Worm (Caenorhabditis elegans) whole organism, mixed stage, embryonic: ENCODE measurements around the gene C18D11.6.

Source experiments
- M03D4.4 ChIP-seq: sonication (generic microtip); optimal IDR thresholded peaks from 2 replicates; lab custom pipeline; 2017; ENCODE audit warnings: mild to moderate bottlenecking, missing genetic modification characterization, missing compliant biosample characterization
- bed-3 ChIP-seq: fragments of 200-800 bp; sonication (Bioruptor generic); optimal IDR thresholded peaks from 3 replicates; lab custom pipeline; 2018; ENCODE audit warnings: mild to moderate bottlenecking, missing genetic modification characterization, moderate library complexity, missing compliant biosample characterization
- blmp-1 ChIP-seq: fragments of 150-350 bp; optimal IDR thresholded peaks from 2 replicates; lab custom pipeline; 2014; ENCODE audit warnings: missing biosample characterization, missing genetic modification characterization
- ceh-39 ChIP-seq: fragments of 150-350 bp; optimal IDR thresholded peaks from 2 replicates; lab custom pipeline; 2014; ENCODE audit warnings: missing biosample characterization, missing genetic modification characterization
- ceh-43 ChIP-seq: fragments of 200-800 bp; sonication (Bioruptor generic); optimal IDR thresholded peaks from 2 replicates; lab custom pipeline; 2018; ENCODE audit warnings: mild to moderate bottlenecking, missing genetic modification characterization, moderate library complexity, missing compliant biosample characterization
- ceh-83 ChIP-seq: fragments of 200-800 bp; sonication (Bioruptor generic); optimal IDR thresholded peaks from 2 replicates; lab custom pipeline; 2018; ENCODE audit warnings: mild to moderate bottlenecking, missing genetic modification characterization, missing compliant biosample characterization
- ces-1 ChIP-seq: fragments of 150-350 bp; optimal IDR thresholded peaks from 2 replicates; lab custom pipeline; 2014; ENCODE audit warnings: missing biosample characterization, missing genetic modification reagents, missing genetic modification characterization
- cnd-1 ChIP-seq: fragments of 200-800 bp; sonication (Bioruptor generic); optimal IDR thresholded peaks from 2 replicates; lab custom pipeline; 2018; ENCODE audit warnings: mild to moderate bottlenecking, missing genetic modification characterization, missing compliant biosample characterization
- drap-1 ChIP-seq: fragments of 200-800 bp; sonication (Bioruptor generic); optimal IDR thresholded peaks from 3 replicates; lab custom pipeline; 2018; ENCODE audit warnings: mild to moderate bottlenecking, missing genetic modification characterization, missing compliant biosample characterization
- elt-1 ChIP-seq: sonication (generic microtip); optimal IDR thresholded peaks from 2 replicates; lab custom pipeline; 2017; ENCODE audit warnings: missing genetic modification characterization, mild to moderate bottlenecking, missing compliant biosample characterization, antibody characterized with exemption, moderate library complexity, borderline replicate concordance; ENCODE audit not compliant: insufficient read depth
- elt-3 ChIP-seq: fragments of 150-350 bp; optimal IDR thresholded peaks from 2 replicates; lab custom pipeline; 2014; ENCODE audit warnings: missing biosample characterization, missing genetic modification characterization
- flh-1 ChIP-seq: fragments of 200-800 bp; sonication (Bioruptor generic); optimal IDR thresholded peaks from 2 replicates; lab custom pipeline; 2018; ENCODE audit warnings: mild to moderate bottlenecking, missing genetic modification characterization, moderate library complexity, missing compliant biosample characterization
- ham-2 ChIP-seq: fragments of 200-800 bp; sonication (Bioruptor generic); optimal IDR thresholded peaks from 2 replicates; lab custom pipeline; 2018; ENCODE audit warnings: mild to moderate bottlenecking, missing genetic modification characterization, missing compliant biosample characterization
- hlh-1 ChIP-seq: fragments of 150-350 bp; optimal IDR thresholded peaks from 2 replicates; lab custom pipeline; 2014; ENCODE audit warnings: missing biosample characterization, missing genetic modification reagents, missing genetic modification characterization
- lin-13 ChIP-seq: fragments of 150-350 bp; optimal IDR thresholded peaks from 2 replicates; lab custom pipeline; 2014; ENCODE audit warnings: missing biosample characterization, missing genetic modification characterization
- lin-32 ChIP-seq: fragments of 200-800 bp; sonication (Bioruptor generic); optimal IDR thresholded peaks from 2 replicates; lab custom pipeline; 2018; ENCODE audit warnings: mild to moderate bottlenecking, missing genetic modification characterization, missing compliant biosample characterization
- lsy-2 ChIP-seq: fragments of 150-350 bp; optimal IDR thresholded peaks from 2 replicates; lab custom pipeline; 2014; ENCODE audit warnings: missing biosample characterization, missing genetic modification characterization
- mab-5 ChIP-seq: fragments of 150-350 bp; optimal IDR thresholded peaks from 2 replicates; lab custom pipeline; 2014; ENCODE audit warnings: missing biosample characterization, missing genetic modification characterization
- mep-1 ChIP-seq: fragments of 150-350 bp; optimal IDR thresholded peaks from 2 replicates; lab custom pipeline; 2017; ENCODE audit warnings: missing biosample characterization, missing genetic modification reagents, missing genetic modification characterization, inconsistent platforms
- mls-2 ChIP-seq: sonication (generic microtip); optimal IDR thresholded peaks from 2 replicates; lab custom pipeline; 2016; ENCODE audit warnings: mild to moderate bottlenecking, missing genetic modification characterization, moderate library complexity, missing compliant biosample characterization
- nhr-12 ChIP-seq: fragments of 150-350 bp; optimal IDR thresholded peaks from 2 replicates; lab custom pipeline; 2014; ENCODE audit warnings: missing biosample characterization, missing genetic modification characterization
- nhr-2 ChIP-seq: fragments of 150-350 bp; optimal IDR thresholded peaks from 2 replicates; lab custom pipeline; 2014; ENCODE audit warnings: missing biosample characterization, missing genetic modification characterization
- nhr-237 ChIP-seq: fragments of 150-350 bp; optimal IDR thresholded peaks from 2 replicates; lab custom pipeline; 2014; ENCODE audit warnings: missing biosample characterization, missing genetic modification characterization
- nhr-76 ChIP-seq: sonication (generic microtip); optimal IDR thresholded peaks from 2 replicates; lab custom pipeline; 2017; ENCODE audit warnings: missing biosample characterization, missing genetic modification characterization
- pha-4 ChIP-seq: fragments of 150-350 bp; optimal IDR thresholded peaks from 2 replicates; lab custom pipeline; 2018; ENCODE audit warnings: missing biosample characterization, missing genetic modification reagents, missing genetic modification characterization
- snpc-4 ChIP-seq: fragments of 150-350 bp; optimal IDR thresholded peaks from 2 replicates; lab custom pipeline; 2014; ENCODE audit warnings: missing biosample characterization, missing genetic modification characterization
- sptf-1 ChIP-seq: sonication (generic microtip); optimal IDR thresholded peaks from 2 replicates; lab custom pipeline; 2017; ENCODE audit warnings: mild to moderate bottlenecking, missing genetic modification characterization, moderate library complexity, missing compliant biosample characterization
- tbx-8 ChIP-seq: fragments of 200-800 bp; sonication (Bioruptor generic); optimal IDR thresholded peaks from 2 replicates; lab custom pipeline; 2018; ENCODE audit warnings: mild to moderate bottlenecking, missing genetic modification characterization, moderate library complexity, missing compliant biosample characterization
- unc-120 ChIP-seq: sonication (generic microtip); optimal IDR thresholded peaks from 2 replicates; lab custom pipeline; 2017; ENCODE audit warnings: missing genetic modification characterization, missing compliant biosample characterization; ENCODE audit not compliant: poor library complexity, severe bottlenecking
- unc-62 ChIP-seq: fragments of 150-350 bp; optimal IDR thresholded peaks from 2 replicates; lab custom pipeline; 2014; ENCODE audit warnings: missing biosample characterization, missing genetic modification reagents, missing genetic modification characterization
- zip-8 ChIP-seq: fragments of 150-350 bp; optimal IDR thresholded peaks from 2 replicates; lab custom pipeline; 2014; ENCODE audit warnings: missing biosample characterization, missing genetic modification characterization
- ztf-11 ChIP-seq: fragments of 150-350 bp; optimal IDR thresholded peaks from 2 replicates; lab custom pipeline; 2014; ENCODE audit warnings: missing biosample characterization, missing genetic modification characterization

The C18D11.6 gene

DNA sequence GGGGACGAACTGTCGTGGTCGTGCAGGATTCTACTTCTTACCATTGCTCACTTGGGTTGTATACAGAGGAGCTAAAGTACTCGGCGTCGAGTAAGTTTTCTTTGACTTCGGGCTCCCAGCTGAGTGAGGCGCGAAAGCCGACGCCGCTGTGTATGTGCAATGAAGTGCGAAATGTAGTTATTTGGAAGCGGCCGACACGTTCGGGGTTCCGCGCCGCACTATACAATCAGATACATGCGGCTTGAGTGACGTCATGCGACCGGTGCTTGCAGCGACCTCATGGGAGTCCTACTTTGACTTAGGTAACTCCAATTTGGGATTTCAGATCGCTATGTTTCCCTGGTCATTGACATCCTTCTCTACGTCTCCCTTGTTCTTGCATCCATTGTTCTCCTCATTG, 7.5 kb downstream of the C18D11.6 start:
- TF ChIP-seq nhr-237 (tag; lab: Kevin White, UChicago) (no peak), mep-1 (tag; lab: Kevin White, UChicago) (no peak), ces-1 (GFP tag; lab: Kevin White, UChicago) (no peak), ham-2 (GFP tag; lab: Kevin White, UChicago) (no peak), drap-1 (GFP tag; lab: Kevin White, UChicago) (no peak), nhr-2 (tag; lab: Kevin White, UChicago) (no peak), elt-1 (tag; lab: Kevin White, UChicago) (no peak), cnd-1 (tag; lab: Kevin White, UChicago) (no peak), ztf-11 (tag; lab: Kevin White, UChicago) (no peak), ceh-39 (tag; lab: Kevin White, UChicago) (no peak), nhr-12 (no peak), lin-13 (tag; lab: Kevin White, UChicago) (no peak), M03D4.4 (no peak), unc-120 (tag; lab: Kevin White, UChicago) (no peak), zip-8 (tag; lab: Kevin White, UChicago) (no peak), flh-1 (GFP tag; lab: Kevin White, UChicago) (no peak), lin-32 (no peak), blmp-1 (tag; lab: Kevin White, UChicago) (no peak), snpc-4 (no peak)

DNA sequence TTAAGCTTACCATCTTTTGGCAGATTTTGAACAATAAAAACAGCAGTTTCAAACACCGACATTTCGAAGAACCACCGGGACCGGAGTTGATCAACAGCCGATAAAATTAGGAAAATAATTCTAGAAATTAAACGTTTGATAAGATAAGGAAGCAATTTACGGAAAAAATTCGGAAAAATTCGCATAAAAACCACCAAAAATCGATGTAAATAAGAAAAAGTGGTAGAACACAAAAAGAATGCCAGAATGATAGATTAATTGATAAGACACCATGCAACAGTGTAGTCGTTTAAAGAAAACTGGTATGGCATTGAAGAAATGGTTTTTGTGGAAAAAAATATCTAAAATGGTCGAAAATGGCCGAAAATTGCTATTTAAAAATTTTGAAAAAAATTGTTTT, 12.1 kb downstream of the C18D11.6 start, which contains the start of gene maa-1:
Gene maa-1, minus strand, starts transcription at position 120 of the 400 bp plus-strand sequence.
- TF ChIP-seq elt-1 (tag; lab: Kevin White, UChicago) (no peak), mls-2 (tag; lab: Kevin White, UChicago) (no peak), drap-1 (GFP tag; lab: Kevin White, UChicago) (no peak), lsy-2 (no peak), ham-2 (GFP tag; lab: Kevin White, UChicago) (no peak), elt-3 (no peak), ceh-43 (GFP tag; lab: Kevin White, UChicago) (no peak)
- TF ChIP-seq, all 35 proteins: peak for 0

DNA sequence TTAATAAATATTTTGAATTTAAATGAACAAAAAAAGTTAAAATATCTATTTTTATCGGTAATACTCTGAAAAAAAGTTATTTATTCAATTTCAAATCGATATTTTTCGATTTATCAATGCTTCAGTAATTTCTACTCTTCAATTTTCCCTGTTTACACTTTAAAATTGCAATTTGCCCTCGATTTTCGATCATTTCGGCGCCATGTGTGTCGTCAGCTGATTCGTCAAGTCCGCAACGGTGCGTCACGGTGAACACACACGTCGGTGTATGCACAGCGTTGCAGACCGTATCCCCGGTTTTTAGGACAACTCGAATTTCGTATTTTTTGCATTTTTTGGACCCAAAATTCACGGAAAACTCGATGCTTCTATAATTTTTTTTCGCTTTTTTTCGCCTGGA, 12.9 kb downstream of the C18D11.6 start, which contains the start of gene C18D11.3:
Gene C18D11.3, plus strand, starts transcription at position 189 of the 400 bp plus-strand sequence.
- TF ChIP-seq M03D4.4 (peak; percentile 10), ceh-83 (GFP tag; lab: Kevin White, UChicago) (no peak), nhr-237 (tag; lab: Kevin White, UChicago) (peak; percentile 46), nhr-76 (tag; lab: Kevin White, UChicago) (no peak), zip-8 (tag; lab: Kevin White, UChicago) (no peak), ceh-39 (tag; lab: Kevin White, UChicago) (peak; percentile 1), ces-1 (GFP tag; lab: Kevin White, UChicago) (peak; percentile 13), unc-62 (GFP tag; lab: Kevin White, UChicago) (peak; percentile 11), tbx-8 (GFP tag; lab: Kevin White, UChicago) (no peak), snpc-4 (no peak), lin-13 (tag; lab: Kevin White, UChicago) (peak; percentile 74), elt-3 (no peak), cnd-1 (tag; lab: Kevin White, UChicago) (no peak), drap-1 (GFP tag; lab: Kevin White, UChicago) (no peak), ceh-43 (GFP tag; lab: Kevin White, UChicago) (peak; percentile 8), elt-1 (tag; lab: Kevin White, UChicago) (no peak), hlh-1 (tag; lab: Kevin White, UChicago) (peak; percentile 94), lsy-2 (peak; percentile 95), mls-2 (tag; lab: Kevin White, UChicago) (peak; percentile 7), unc-120 (tag; lab: Kevin White, UChicago) (peak; percentile 63), mep-1 (tag; lab: Kevin White, UChicago) (peak; percentile 74), nhr-2 (tag; lab: Kevin White, UChicago) (no peak), bed-3 (GFP tag; lab: Kevin White, UChicago) (no peak), ztf-11 (tag; lab: Kevin White, UChicago) (no peak), pha-4 (tag; lab: Kevin White, UChicago) (peak; percentile 78), sptf-1 (peak; percentile 21)
- TF ChIP-seq, all 35 proteins: peak for 14

DNA sequence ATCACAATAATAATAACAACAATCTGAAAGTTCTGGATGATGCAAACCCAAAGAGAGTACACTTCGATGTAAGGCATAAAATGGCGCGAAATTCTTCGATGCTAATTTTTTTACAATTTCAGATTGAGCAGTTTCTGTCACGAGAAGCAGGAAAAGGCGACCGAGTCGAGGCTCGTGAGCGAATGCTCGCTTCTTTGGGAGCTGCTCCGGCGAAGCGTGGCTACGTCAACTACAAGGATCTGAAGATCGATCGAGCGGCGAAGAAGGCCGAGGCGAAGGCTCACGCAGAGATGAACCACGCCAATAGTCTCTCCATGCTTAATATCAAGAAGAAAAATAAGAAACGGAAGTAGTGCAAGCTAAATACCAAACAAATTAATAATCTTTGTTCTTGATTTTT, 13.7 kb downstream of the C18D11.6 start:
- TF ChIP-seq pha-4 (tag; lab: Kevin White, UChicago), result no peak
- no peak for TF ChIP-seq ces-1 (GFP tag; lab: Kevin White, UChicago)
- no peak for TF ChIP-seq drap-1 (GFP tag; lab: Kevin White, UChicago)
- TF ChIP-seq mls-2 (tag; lab: Kevin White, UChicago), result no peak
- no peak for TF ChIP-seq mab-5 (tag; lab: Kevin White, UChicago)
- no peak for TF ChIP-seq nhr-12
- TF ChIP-seq blmp-1 (tag; lab: Kevin White, UChicago), result no peak
- TF ChIP-seq sptf-1, result no peak
- TF ChIP-seq cnd-1 (tag; lab: Kevin White, UChicago), result no peak
- TF ChIP-seq nhr-76 (tag; lab: Kevin White, UChicago), result no peak
- no peak for TF ChIP-seq nhr-237 (tag; lab: Kevin White, UChicago)
- TF ChIP-seq zip-8 (tag; lab: Kevin White, UChicago), result no peak
- no peak for TF ChIP-seq elt-1 (tag; lab: Kevin White, UChicago)
- TF ChIP-seq ham-2 (GFP tag; lab: Kevin White, UChicago), result no peak
- TF ChIP-seq ceh-43 (GFP tag; lab: Kevin White, UChicago), result no peak
- TF ChIP-seq ceh-39 (tag; lab: Kevin White, UChicago), result no peak
